Fruit fly (Drosophila melanogaster) whole organism, embryonic: ENCODE measurements around the gene COX7AL.

Source experiments
- Aef1 ChIP-seq: fragments of 200-800 bp; sonication (Bioruptor generic); IDR thresholded peaks from 3 replicates; pipeline ENCODE4 v1.3.6; 2022; ENCODE audit warnings: missing biosample characterization, missing genetic modification characterization
- BEAF-32 ChIP-seq: fragments of 200-800 bp; sonication (Bioruptor generic); optimal IDR thresholded peaks from 3 replicates; lab custom pipeline; 2017; ENCODE audit warnings: missing biosample characterization, missing genetic modification characterization, mild to moderate bottlenecking, moderate library complexity, missing genetic modification reagents
- CG11085 ChIP-seq: fragments of 200-800 bp; sonication (Bioruptor generic); IDR thresholded peaks from 2 replicates; pipeline ENCODE4 v1.3.6; 2022; ENCODE audit warnings: missing biosample characterization, missing genetic modification characterization
- CG11456 ChIP-seq: fragments of 200-800 bp; sonication (Bioruptor generic); IDR thresholded peaks from 3 replicates; pipeline ENCODE4 v1.3.6; 2022; ENCODE audit warnings: missing biosample characterization, missing genetic modification characterization
- CG12299 ChIP-seq: fragments of 200-800 bp; sonication (Bioruptor generic); optimal IDR thresholded peaks from 2 replicates; lab custom pipeline; 2018; ENCODE audit warnings: missing biosample characterization, mild to moderate bottlenecking, missing genetic modification characterization
- CG1233 ChIP-seq: fragments of 200-800 bp; sonication (Bioruptor generic); optimal IDR thresholded peaks from 4 replicates; lab custom pipeline; 2018; ENCODE audit warnings: missing biosample characterization, mild to moderate bottlenecking, missing genetic modification characterization
- CG15696 ChIP-seq: fragments of 200-800 bp; sonication (Bioruptor generic); optimal IDR thresholded peaks from 2 replicates; lab custom pipeline; 2019; ENCODE audit warnings: missing biosample characterization, mild to moderate bottlenecking, missing genetic modification characterization, moderate library complexity
- CG1602 ChIP-seq: fragments of 200-800 bp; sonication (Bioruptor generic); optimal IDR thresholded peaks from 3 replicates; lab custom pipeline; 2016; ENCODE audit warnings: missing biosample characterization, missing genetic modification characterization
- CG17361 ChIP-seq: fragments of 200-800 bp; sonication (Bioruptor generic); IDR thresholded peaks from 3 replicates; pipeline ENCODE4 v1.3.6; 2022; ENCODE audit warnings: missing biosample characterization, missing genetic modification characterization
- CG17912 ChIP-seq: fragments of 200-800 bp; sonication (Bioruptor generic); optimal IDR thresholded peaks from 2 replicates; lab custom pipeline; 2018; ENCODE audit warnings: missing biosample characterization, mild to moderate bottlenecking, missing genetic modification characterization
- CG1832 ChIP-seq: fragments of 200-800 bp; sonication (Bioruptor generic); optimal IDR thresholded peaks from 2 replicates; lab custom pipeline; 2017; ENCODE audit warnings: missing biosample characterization, mild to moderate bottlenecking, missing genetic modification characterization, inconsistent platforms
- CG34376 ChIP-seq: fragments of 200-800 bp; sonication (Bioruptor generic); optimal IDR thresholded peaks from 2 replicates; lab custom pipeline; 2018; ENCODE audit warnings: missing biosample characterization, mild to moderate bottlenecking, missing genetic modification characterization
- CG43689 ChIP-seq: fragments of 200-800 bp; sonication (Bioruptor generic); IDR thresholded peaks from 2 replicates; pipeline ENCODE4 v1.3.6; 2022; ENCODE audit warnings: missing biosample characterization, missing genetic modification characterization
- CG4820 ChIP-seq: fragments of 200-800 bp; sonication (Bioruptor generic); optimal IDR thresholded peaks from 3 replicates; lab custom pipeline; 2016; ENCODE audit warnings: missing biosample characterization, missing genetic modification characterization
- CG7271 ChIP-seq: fragments of 200-800 bp; sonication (Bioruptor generic); optimal IDR thresholded peaks from 2 replicates; lab custom pipeline; 2018; ENCODE audit warnings: missing biosample characterization, mild to moderate bottlenecking, missing genetic modification characterization, moderate library complexity
- CG9817 ChIP-seq: fragments of 200-800 bp; sonication (Bioruptor generic); optimal IDR thresholded peaks from 2 replicates; lab custom pipeline; 2018; ENCODE audit warnings: missing biosample characterization, mild to moderate bottlenecking, missing genetic modification characterization, moderate library complexity
- CoRest ChIP-seq: fragments of 200-800 bp; sonication (Bioruptor generic); optimal IDR thresholded peaks from 3 replicates; lab custom pipeline; 2018; ENCODE audit warnings: missing biosample characterization, mild to moderate bottlenecking, missing genetic modification characterization, moderate library complexity
- CrebB ChIP-seq: fragments of 200-800 bp; sonication (Bioruptor generic); optimal IDR thresholded peaks from 3 replicates; lab custom pipeline; 2018; ENCODE audit warnings: missing biosample characterization, mild to moderate bottlenecking, missing genetic modification characterization
- D19B ChIP-seq: fragments of 200-800 bp; sonication (Bioruptor generic); optimal IDR thresholded peaks from 2 replicates; lab custom pipeline; 2017; ENCODE audit warnings: missing biosample characterization, mild to moderate bottlenecking, missing genetic modification characterization
- Eip74EF ChIP-seq, 2 experiments: fragments of 200-800 bp in 1 of 2; fragments of >200 bp in 1 of 2; sonication (Bioruptor generic) in 1 of 2; optimal IDR thresholded peaks; 2 replicates each; lab custom pipeline; 2017 to 2019; ENCODE audit warnings: missing biosample characterization in 2 of 2, missing genetic modification characterization in 2 of 2, mild to moderate bottlenecking in 1 of 2, moderate library complexity in 1 of 2
- GATAe ChIP-seq: fragments of 200-800 bp; sonication (Bioruptor generic); conservative IDR thresholded peaks from 2 replicates; pipeline ENCODE4 v1.3.6; 2022; ENCODE audit warnings: missing biosample characterization, missing genetic modification characterization
- H15 ChIP-seq: fragments of 200-800 bp; sonication (Bioruptor generic); IDR thresholded peaks from 3 replicates; pipeline ENCODE4 v1.3.6; 2022; ENCODE audit warnings: missing biosample characterization, missing genetic modification characterization
- Hand ChIP-seq: fragments of 200-800 bp; sonication (Bioruptor generic); optimal IDR thresholded peaks from 2 replicates; lab custom pipeline; 2017; ENCODE audit warnings: mild to moderate bottlenecking, missing biosample characterization, missing genetic modification reagents, missing genetic modification characterization
- Hmr ChIP-seq: fragments of 200-800 bp; sonication (Bioruptor generic); optimal IDR thresholded peaks from 3 replicates; lab custom pipeline; 2017; ENCODE audit warnings: mild to moderate bottlenecking, missing biosample characterization, missing genetic modification reagents, missing genetic modification characterization
- Hr78 ChIP-seq, 2 experiments: fragments of 200-800 bp in 1 of 2; fragments of >200 bp in 1 of 2; sonication (Bioruptor generic) in 1 of 2; optimal IDR thresholded peaks; 2 replicates each; lab custom pipeline; 2017 to 2019; ENCODE audit warnings: missing biosample characterization in 2 of 2, missing genetic modification characterization in 2 of 2, mild to moderate bottlenecking in 1 of 2, moderate library complexity in 1 of 2
- Meics ChIP-seq: fragments of 200-800 bp; sonication (Bioruptor generic); optimal IDR thresholded peaks from 2 replicates; lab custom pipeline; 2017; ENCODE audit warnings: missing biosample characterization, mild to moderate bottlenecking, missing genetic modification characterization
- Ptx1 ChIP-seq: fragments of 200-800 bp; sonication (Bioruptor generic); IDR thresholded peaks from 2 replicates; pipeline ENCODE4 v1.3.6; 2022; ENCODE audit warnings: missing biosample characterization, missing genetic modification characterization
- Sox100B ChIP-seq: fragments of 200-800 bp; sonication (Bioruptor generic); optimal IDR thresholded peaks from 3 replicates; lab custom pipeline; 2018; ENCODE audit warnings: missing biosample characterization, mild to moderate bottlenecking, missing genetic modification characterization
- Sox102F ChIP-seq: fragments of 200-800 bp; sonication (Bioruptor generic); optimal IDR thresholded peaks from 2 replicates; lab custom pipeline; 2018; ENCODE audit warnings: missing biosample characterization, mild to moderate bottlenecking, missing genetic modification characterization, moderate library complexity
- Spps ChIP-seq: fragments of 200-800 bp; sonication (Bioruptor generic); optimal IDR thresholded peaks from 2 replicates; lab custom pipeline; 2018; ENCODE audit warnings: missing biosample characterization, mild to moderate bottlenecking, missing genetic modification characterization
- Sry-β ChIP-seq: fragments of 200-800 bp; sonication (Bioruptor generic); optimal IDR thresholded peaks from 2 replicates; lab custom pipeline; 2018; ENCODE audit warnings: missing biosample characterization, mild to moderate bottlenecking, missing genetic modification characterization, moderate library complexity
- Usf ChIP-seq: fragments of 200-800 bp; sonication (Bioruptor generic); optimal IDR thresholded peaks from 2 replicates; lab custom pipeline; 2017; ENCODE audit warnings: missing genotype, missing biosample characterization, missing genetic modification characterization
- ap ChIP-seq: fragments of 200-800 bp; sonication (Bioruptor generic); IDR thresholded peaks from 2 replicates; pipeline ENCODE4 v1.3.6; 2022; ENCODE audit warnings: missing biosample characterization, missing genetic modification characterization
- bab2 ChIP-seq: fragments of 200-800 bp; sonication (Bioruptor generic); optimal IDR thresholded peaks from 2 replicates; lab custom pipeline; 2016; ENCODE audit warnings: missing biosample characterization, missing genetic modification characterization
- cad ChIP-seq: fragments of >200 bp; optimal IDR thresholded peaks from 2 replicates; lab custom pipeline; 2017; ENCODE audit warnings: missing biosample characterization, missing genetic modification characterization
- caup ChIP-seq: fragments of 200-800 bp; sonication (Bioruptor generic); optimal IDR thresholded peaks from 3 replicates; lab custom pipeline; 2017; ENCODE audit warnings: missing biosample characterization, mild to moderate bottlenecking, missing genetic modification characterization, moderate library complexity; ENCODE audit not compliant: severe bottlenecking
- cg ChIP-seq: fragments of 200-800 bp; sonication (Bioruptor generic); optimal IDR thresholded peaks from 3 replicates; lab custom pipeline; 2019; ENCODE audit warnings: missing biosample characterization, mild to moderate bottlenecking, missing genetic modification characterization, moderate library complexity
- emc ChIP-seq: fragments of 200-800 bp; sonication (Bioruptor generic); optimal IDR thresholded peaks from 2 replicates; lab custom pipeline; 2016; ENCODE audit warnings: missing biosample characterization, missing genetic modification characterization
- ewg ChIP-seq: fragments of 200-800 bp; sonication (Bioruptor generic); optimal IDR thresholded peaks from 3 replicates; lab custom pipeline; 2017; ENCODE audit warnings: mild to moderate bottlenecking, missing biosample characterization, missing genetic modification reagents, missing genetic modification characterization
- gce ChIP-seq: fragments of 200-800 bp; sonication (Bioruptor generic); IDR thresholded peaks from 3 replicates; pipeline ENCODE4 v1.3.6; 2022; ENCODE audit warnings: missing biosample characterization, missing genetic modification characterization
- gfzf ChIP-seq: fragments of 200-800 bp; sonication (Bioruptor generic); optimal IDR thresholded peaks from 2 replicates; lab custom pipeline; 2016; ENCODE audit warnings: missing biosample characterization, mild to moderate bottlenecking, missing genetic modification characterization, moderate library complexity
- peb ChIP-seq: fragments of 200-800 bp; sonication (Bioruptor generic); IDR thresholded peaks from 2 replicates; pipeline ENCODE4 v1.3.6; 2022; ENCODE audit warnings: missing biosample characterization, missing genetic modification characterization
- repo ChIP-seq: fragments of 200-800 bp; sonication (Bioruptor generic); optimal IDR thresholded peaks from 2 replicates; lab custom pipeline; 2016; ENCODE audit warnings: missing biosample characterization, missing genetic modification characterization
- sim ChIP-seq: fragments of 200-800 bp; sonication (Bioruptor generic); IDR thresholded peaks from 2 replicates; pipeline ENCODE4 v1.3.6; 2022; ENCODE audit warnings: missing biosample characterization, missing genetic modification characterization
- unc-4 ChIP-seq: fragments of 200-800 bp; sonication (Bioruptor generic); IDR thresholded peaks from 2 replicates; pipeline ENCODE4 v1.3.6; 2022; ENCODE audit warnings: missing biosample characterization, missing genetic modification characterization; ENCODE audit not compliant: partially characterized antibody
- vnd ChIP-seq: fragments of 200-800 bp; sonication (Bioruptor generic); IDR thresholded peaks from 3 replicates; pipeline ENCODE4 v1.3.6; 2022; ENCODE audit warnings: missing biosample characterization, missing genetic modification characterization; ENCODE audit not compliant: partially characterized antibody
- wdn ChIP-seq: fragments of 200-800 bp; sonication (Bioruptor generic); IDR thresholded peaks from 2 replicates; pipeline ENCODE4 v1.3.6; 2022; ENCODE audit warnings: missing biosample characterization, missing genetic modification characterization
- wek ChIP-seq: fragments of 200-800 bp; sonication (Bioruptor generic); optimal IDR thresholded peaks from 3 replicates; lab custom pipeline; 2018; ENCODE audit warnings: missing biosample characterization, mild to moderate bottlenecking, missing genetic modification characterization, moderate library complexity

Gene COX7AL

dm6 chr3R:8333768-8334470 is 9.6 kb upstream of the COX7AL start, which contains the start of gene Poxm (continued):
- TF ChIP-seq H15 (GFP tag; lab: Robert Waterston, UW) (peak; percentile 84), wek (no peak), CG12299 (tag; lab: Kevin White, UChicago) (peak; percentile 74), CG4820 (peak; percentile 94), Spps (tag; lab: Kevin White, UChicago) (peak; percentile 88), Hand (GFP tag; lab: Kevin White, UChicago) (no peak), cg (GFP tag; lab: Kevin White, UChicago) (peak; percentile 99), gce (peak; percentile 72; the same call in 2 of the 3 replicates), bab2 (GFP tag; lab: Kevin White, UChicago) (peak; percentile 77), CG11456 (GFP tag; lab: Robert Waterston, UW) (peak; percentile 86), repo (no peak), Eip74EF (GFP tag; optimal IDR thresholded peaks at IDR 0.05; lab: Kevin White, UChicago) (peak in 1 of 2 experiments; percentile 89), Usf (GFP tag; lab: Kevin White, UChicago) (peak; percentile 91), CG1602 (GFP tag; lab: Kevin White, UChicago) (peak; percentile 92), Hr78 (GFP tag; optimal IDR thresholded peaks at IDR 0.05; lab: Kevin White, UChicago) (peak in 1 of 2 experiments; percentile 83), CG1233 (peak; percentile 89), Sox100B (GFP tag; lab: Kevin White, UChicago) (peak; percentile 96), CG9817 (tag; lab: Kevin White, UChicago) (peak; percentile 87), CG11085 (GFP tag; lab: Robert Waterston, UW) (peak; percentile 57), CG1832 (peak; percentile 34), Hmr (GFP tag; lab: Kevin White, UChicago) (peak; percentile 82), GATAe (GFP tag; lab: Robert Waterston, UW) (no peak), CG34376 (peak; percentile 18), ewg (GFP tag; lab: Kevin White, UChicago) (peak; percentile 86), CG17912 (no peak), emc (no peak), CG17361 (peak; percentile 99), ap (GFP tag; lab: Robert Waterston, UW) (peak; percentile 79), Sox102F (GFP tag; lab: Kevin White, UChicago) (peak; percentile 90), caup (peak; percentile 74), Meics (GFP tag; lab: Kevin White, UChicago) (peak; percentile 87), D19B (GFP tag; lab: Kevin White, UChicago) (peak; percentile 65), Aef1 (GFP tag; lab: Robert Waterston, UW) (peak; percentile 90; the same call in 2 of the 3 replicates), peb (GFP tag; lab: Robert Waterston, UW) (peak; percentile 73), gfzf (no peak), Ptx1 (GFP tag; lab: Robert Waterston, UW) (peak; percentile 94), cad (GFP tag; lab: Kevin White, UChicago) (no peak), sim (GFP tag; lab: Robert Waterston, UW) (peak; percentile 58; the same call in 1 of the 2 replicates), CG43689 (peak; percentile 26; the same call in 1 of the 2 replicates), Sry-β (GFP tag; lab: Kevin White, UChicago) (peak; percentile 32), CrebB (tag; lab: Kevin White, UChicago) (no peak), CG7271 (no peak), BEAF-32 (GFP tag; lab: Kevin White, UChicago) (peak; percentile 5), vnd (GFP tag; lab: Robert Waterston, UW) (no peak), unc-4 (GFP tag; lab: Robert Waterston, UW) (no peak), wdn (peak; percentile 47; the same call in 1 of the 2 replicates), CG15696 (tag; lab: Kevin White, UChicago) (peak; percentile 94), CoRest (tag; lab: Kevin White, UChicago) (peak; percentile 97)
